Worm (Caenorhabditis elegans) whole organism, dauer: ENCODE measurements around the gene slc-17.1.

Experiments used
- unc-62 ChIP-seq: sonication (generic microtip); optimal IDR thresholded peaks from 2 replicates; lab custom pipeline; 2017; ENCODE audit warnings: missing biosample characterization, missing genetic modification reagents, missing genetic modification characterization

slc-17.1 gene

DNA sequence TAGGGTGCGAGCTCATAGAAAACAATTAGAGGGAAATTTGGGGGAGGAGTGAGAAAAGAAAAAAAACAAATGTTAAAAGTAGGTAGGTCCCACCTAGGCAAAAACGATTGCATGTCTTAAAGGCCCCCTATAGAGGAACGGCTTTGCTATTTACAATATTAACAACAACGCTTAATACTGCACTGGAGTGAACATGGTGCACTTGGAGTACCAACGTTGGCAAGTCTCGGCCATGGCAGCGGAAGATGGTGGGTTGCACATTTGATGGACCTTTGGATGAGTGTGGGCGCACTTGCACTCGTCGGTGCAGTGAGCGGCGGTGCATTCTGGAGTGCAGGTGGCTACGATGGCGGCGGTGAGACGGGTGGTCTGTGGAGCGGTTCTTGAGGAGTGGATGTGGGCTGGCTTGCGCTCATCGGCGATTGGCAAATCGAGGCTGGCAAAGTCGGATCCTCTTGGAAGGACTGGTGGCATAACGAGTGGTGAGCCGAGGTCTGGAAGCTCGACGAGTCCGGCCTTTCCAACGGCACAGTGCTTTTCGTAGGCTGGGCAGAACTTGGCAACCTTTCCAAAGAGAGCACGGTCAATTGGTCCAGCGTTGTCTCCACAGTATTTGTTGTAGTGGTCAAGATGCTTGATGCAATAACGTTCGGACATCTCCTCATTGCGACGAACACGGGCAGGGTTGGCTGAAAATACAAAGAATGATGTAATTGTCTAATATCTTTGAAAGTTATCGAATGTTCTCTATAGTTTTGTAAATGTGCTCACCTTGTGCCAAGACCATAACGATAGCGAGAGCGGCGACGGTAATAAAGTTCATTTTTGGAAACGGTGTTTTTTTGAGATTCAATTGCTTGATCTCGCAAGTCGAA, 43.9 kb downstream of the slc-17.1 start:
- no peak for TF ChIP-seq unc-62 (GFP tag; lab: Kevin White, UChicago)

DNA sequence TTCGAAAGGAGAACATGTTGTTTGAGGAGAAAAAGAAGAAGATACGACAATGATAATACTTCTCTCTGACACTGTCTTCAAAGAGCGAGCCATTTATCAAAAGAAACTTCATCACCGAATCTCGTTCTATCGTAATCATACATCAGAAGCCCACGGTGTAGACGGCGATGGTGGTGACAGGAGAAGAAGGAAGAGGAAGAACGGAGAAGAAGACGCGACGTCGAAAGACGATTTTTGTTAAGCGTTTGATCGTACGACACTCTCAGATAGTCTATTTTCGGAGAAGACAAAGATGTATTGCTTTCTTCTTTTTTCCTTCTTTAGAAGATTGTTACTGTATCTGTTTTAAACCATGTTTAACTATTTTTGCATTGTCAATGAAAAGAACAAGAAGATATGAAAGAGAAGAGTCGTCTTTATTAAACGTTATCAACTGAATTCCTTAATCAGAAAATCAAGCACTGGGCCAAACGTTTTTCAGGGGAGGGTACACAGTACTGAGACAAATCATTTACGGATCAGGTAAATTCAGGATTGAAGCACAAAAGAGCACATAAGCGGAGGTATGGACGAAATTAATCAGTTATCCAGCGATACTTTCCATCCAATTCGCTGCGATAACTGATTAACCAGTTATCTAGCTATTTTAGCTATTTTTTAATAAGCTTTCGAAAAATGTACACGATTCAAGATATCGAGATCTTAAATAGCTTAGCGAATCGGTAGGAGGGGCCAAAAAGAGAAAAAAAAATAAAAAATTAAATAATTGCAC, 44.7 kb downstream of the slc-17.1 start:
- no peak for TF ChIP-seq unc-62 (GFP tag; lab: Kevin White, UChicago)

DNA sequence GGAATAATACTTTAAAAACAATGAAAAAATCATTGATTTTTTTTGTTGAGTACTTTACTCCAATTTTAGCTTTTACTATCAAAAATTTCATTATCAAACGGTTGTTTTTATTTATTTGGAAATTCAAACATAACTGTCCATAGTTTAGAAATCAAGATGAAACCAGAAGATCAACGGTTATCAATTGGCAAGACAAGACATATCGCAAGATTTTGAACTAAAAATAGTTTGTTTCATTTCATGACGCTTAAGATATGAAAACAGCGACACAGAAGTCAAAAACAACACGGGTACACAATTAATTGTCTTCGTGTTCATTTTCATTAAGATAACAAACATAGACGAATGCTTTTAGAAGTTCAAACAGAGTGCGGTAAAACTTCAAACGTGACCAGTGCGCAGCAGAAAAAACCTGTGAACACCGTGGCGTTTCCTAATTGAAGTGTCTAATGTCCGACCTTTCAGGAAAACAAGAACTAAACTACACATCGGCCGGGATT, 47.1 kb downstream of the slc-17.1 start:
- no peak for TF ChIP-seq unc-62 (GFP tag; lab: Kevin White, UChicago)

DNA sequence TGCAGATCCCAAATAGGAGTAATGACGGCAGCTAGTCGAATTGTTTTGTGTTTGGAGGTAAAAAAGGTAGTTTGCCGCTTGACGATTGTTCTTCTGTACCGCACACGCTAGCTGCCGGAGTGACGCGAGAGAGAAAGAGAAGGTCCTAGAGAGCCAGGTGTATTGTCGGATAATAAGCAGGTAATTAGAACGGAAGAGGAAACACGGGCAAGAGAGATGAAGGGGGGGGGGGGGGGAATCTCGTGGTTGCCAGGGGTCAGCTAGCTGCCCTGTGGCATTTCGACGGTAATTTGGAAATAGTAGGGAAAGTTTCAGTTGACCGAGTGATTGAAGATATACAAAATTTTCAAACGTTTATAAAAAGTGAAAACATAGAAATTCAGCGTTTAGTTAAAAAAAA, 50.8 kb downstream of the slc-17.1 start, which contains the start of gene crb-1:
TSS of gene crb-1 (minus strand) at position 147 of the 400 bp plus-strand sequence.
- no peak for TF ChIP-seq unc-62 (GFP tag; lab: Kevin White, UChicago)

DNA sequence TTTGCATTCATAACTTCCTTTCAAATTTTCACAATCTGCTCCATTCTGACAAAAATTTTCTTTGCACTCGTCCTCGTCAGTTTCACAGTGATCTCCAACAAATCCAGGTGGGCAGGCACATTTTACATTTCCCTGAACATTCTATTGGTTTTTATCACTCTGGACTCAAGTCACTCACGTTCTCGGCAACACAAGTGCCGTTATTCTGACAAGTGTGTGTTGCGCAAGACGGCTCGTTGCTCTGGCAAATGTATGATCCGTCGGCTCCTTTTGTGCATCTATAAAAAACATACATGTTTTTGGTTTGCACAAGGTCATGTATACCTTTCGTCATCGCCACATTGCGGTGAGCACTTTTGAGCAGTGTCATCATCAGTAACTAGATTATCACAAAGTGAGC, 52.1 kb downstream of the slc-17.1 start:
- no peak for TF ChIP-seq unc-62 (GFP tag; lab: Kevin White, UChicago)
